Worm (Caenorhabditis elegans): ENCODE measurements around the gene mod-1.

DNA sequence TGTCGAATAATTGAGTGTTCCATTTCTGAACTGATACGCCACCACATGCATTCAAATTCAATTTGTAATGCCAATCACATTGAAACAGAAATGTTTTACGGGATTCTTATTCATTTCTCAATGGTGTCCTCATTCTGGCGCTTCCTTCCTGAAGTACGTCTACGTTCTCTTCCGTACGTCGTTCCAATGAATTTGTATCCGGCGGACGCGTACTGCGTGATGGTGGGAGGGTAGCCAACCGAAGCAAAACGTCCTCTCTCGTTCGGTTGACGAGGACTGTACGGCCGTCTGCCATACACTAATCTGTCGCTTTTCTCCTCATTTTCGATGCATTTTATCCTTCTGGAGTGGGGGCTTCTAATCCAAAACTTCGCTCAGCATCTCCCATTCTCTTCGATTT is 36.0 kb upstream of the mod-1 start:
- TF ChIP-seq zag-1 (tag; optimal IDR thresholded peaks at IDR 0.05) (no peak), ceh-82 (tag; optimal IDR thresholded peaks at IDR 0.05) (no peak), ceh-9 (tag; optimal IDR thresholded peaks at IDR 0.05) (no peak)

All from whole organism, L3 larva.